Worm (Caenorhabditis elegans) whole organism, midembryonic: ENCODE measurements around the gene T06E4.21.

Experiments used
- T22C8.4 ChIP-seq: fragments of 200-800 bp; sonication (Bioruptor generic); IDR thresholded peaks from 2 replicates; pipeline ENCODE4 v1.3.6; 2022; ENCODE audit warnings: missing genetic modification characterization, missing compliant biosample characterization
- cog-1 ChIP-seq: sonication (generic microtip); optimal IDR thresholded peaks from 2 replicates; lab custom pipeline; 2016; ENCODE audit warnings: missing genetic modification characterization, missing compliant biosample characterization
- flt-1 ChIP-seq: fragments of 200-800 bp; sonication (Bioruptor generic); IDR thresholded peaks from 2 replicates; pipeline ENCODE4 v1.3.6; 2022; ENCODE audit warnings: missing genetic modification characterization, missing compliant biosample characterization
- klf-2 ChIP-seq: fragments of 200-800 bp; sonication (Bioruptor generic); conservative IDR thresholded peaks from 2 replicates; pipeline ENCODE4 v1.3.6; 2022; ENCODE audit warnings: missing genetic modification reagents, missing genetic modification characterization, missing compliant biosample characterization
- med-1 ChIP-seq: sonication (generic microtip); optimal IDR thresholded peaks from 2 replicates; lab custom pipeline; 2017; ENCODE audit warnings: missing genetic modification characterization, mild to moderate bottlenecking, missing compliant biosample characterization, antibody characterized with exemption, missing genetic modification reagents; ENCODE audit not compliant: insufficient read depth
- ref-1 ChIP-seq: fragments of 200-800 bp; sonication (Bioruptor generic); conservative IDR thresholded peaks from 2 replicates; pipeline ENCODE4 v1.3.6; 2022; ENCODE audit warnings: missing genetic modification reagents, missing genetic modification characterization, missing compliant biosample characterization
- tab-1 ChIP-seq: fragments of 200-800 bp; sonication (Bioruptor generic); IDR thresholded peaks from 2 replicates; pipeline ENCODE4 v1.3.6; 2022; ENCODE audit warnings: missing genetic modification characterization, missing compliant biosample characterization
- ztf-23 ChIP-seq: fragments of 200-800 bp; sonication (Bioruptor generic); IDR thresholded peaks from 2 replicates; pipeline ENCODE4 v1.3.6; 2022; ENCODE audit warnings: missing genetic modification reagents, missing genetic modification characterization, missing compliant biosample characterization
- ztf-29 ChIP-seq: fragments of 200-800 bp; sonication (Bioruptor generic); IDR thresholded peaks from 2 replicates; pipeline ENCODE4 v1.3.6; 2022; ENCODE audit warnings: missing genetic modification reagents, missing genetic modification characterization, missing compliant biosample characterization

Gene T06E4.21

DNA sequence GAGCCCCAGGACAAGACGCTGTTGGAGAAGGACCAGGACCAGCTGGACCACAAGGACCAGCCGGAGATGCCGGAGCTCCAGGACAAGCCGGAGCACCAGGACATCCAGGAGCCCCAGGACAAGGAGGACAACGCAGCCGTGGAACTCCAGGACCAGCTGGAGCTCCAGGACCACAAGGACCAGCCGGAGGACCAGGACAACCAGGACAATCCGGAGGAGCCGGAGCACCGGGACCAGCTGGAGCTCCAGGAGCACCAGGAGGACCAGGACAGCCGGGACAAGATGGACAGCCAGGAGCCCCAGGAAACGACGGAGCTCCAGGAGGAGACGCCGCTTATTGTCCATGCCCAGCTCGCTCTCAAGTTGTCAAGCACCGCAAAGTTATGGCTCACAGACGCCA, 20.9 kb upstream of the T06E4.21 start:
- TF ChIP-seq tab-1 (no peak), flt-1 (GFP tag; lab: Robert Waterston, UW) (no peak), ref-1 (no peak), med-1 (GFP tag; lab: Kevin White, UChicago) (no peak), ztf-29 (GFP tag; lab: Robert Waterston, UW) (no peak), klf-2 (GFP tag; lab: Robert Waterston, UW) (no peak), cog-1 (no peak), T22C8.4 (GFP tag; lab: Robert Waterston, UW) (no peak), ztf-23 (no peak)

ce11 chrV:9630944-9631343, 20.4 kb upstream of the T06E4.21 start, which contains the start of gene T06E4.5:
Gene T06E4.5 (plus strand): TSS chrV:9631244.
- no peak for TF ChIP-seq ztf-23
- no peak for TF ChIP-seq T22C8.4 (GFP tag; lab: Robert Waterston, UW)
- no peak for TF ChIP-seq ref-1
- TF ChIP-seq tab-1, result no peak
- TF ChIP-seq flt-1 (GFP tag; lab: Robert Waterston, UW), result no peak
- TF ChIP-seq med-1 (GFP tag; lab: Kevin White, UChicago), result no peak
- no peak for TF ChIP-seq cog-1
- TF ChIP-seq klf-2 (GFP tag; lab: Robert Waterston, UW), result no peak
- TF ChIP-seq ztf-29 (GFP tag; lab: Robert Waterston, UW), result no peak

DNA sequence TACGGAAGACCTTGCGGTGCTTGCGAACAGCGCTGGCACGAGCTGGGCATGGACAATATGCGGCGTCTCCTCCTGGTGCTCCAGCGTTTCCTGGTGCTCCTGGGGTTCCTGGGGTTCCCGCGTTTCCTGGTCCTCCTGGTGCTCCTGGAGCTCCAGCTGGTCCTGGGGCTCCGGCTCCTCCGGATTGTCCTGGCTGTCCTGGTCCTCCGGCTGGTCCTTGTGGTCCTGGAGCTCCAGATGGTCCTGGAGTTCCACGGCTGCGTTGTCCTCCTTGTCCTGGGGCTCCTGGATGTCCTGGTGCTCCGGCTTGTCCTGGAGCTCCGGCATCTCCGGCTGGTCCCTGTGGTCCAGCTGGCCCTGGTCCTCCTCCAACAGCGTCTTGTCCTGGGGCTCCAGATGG, 19.0 kb upstream of the T06E4.21 start:
- TF ChIP-seq cog-1 (no peak), klf-2 (GFP tag; lab: Robert Waterston, UW) (no peak), ref-1 (no peak), med-1 (GFP tag; lab: Kevin White, UChicago) (no peak), tab-1 (no peak), ztf-29 (GFP tag; lab: Robert Waterston, UW) (no peak), flt-1 (GFP tag; lab: Robert Waterston, UW) (no peak), T22C8.4 (GFP tag; lab: Robert Waterston, UW) (no peak), ztf-23 (no peak)

- no peak for TF ChIP-seq T22C8.4 (GFP tag; lab: Robert Waterston, UW)
- TF ChIP-seq flt-1 (GFP tag; lab: Robert Waterston, UW), result no peak
- no peak for TF ChIP-seq ztf-23
- TF ChIP-seq ref-1, result no peak
- TF ChIP-seq klf-2 (GFP tag; lab: Robert Waterston, UW), result no peak
- no peak for TF ChIP-seq med-1 (GFP tag; lab: Kevin White, UChicago)
- no peak for TF ChIP-seq tab-1
- no peak for TF ChIP-seq ztf-29 (GFP tag; lab: Robert Waterston, UW)
- no peak for TF ChIP-seq cog-1
These were observed 18.1 kb upstream of the T06E4.21 start, which contains the start of gene col-147 for ce11 chrV:9633313-9633712. Gene col-147 (minus strand): TSS chrV:9633338.

DNA sequence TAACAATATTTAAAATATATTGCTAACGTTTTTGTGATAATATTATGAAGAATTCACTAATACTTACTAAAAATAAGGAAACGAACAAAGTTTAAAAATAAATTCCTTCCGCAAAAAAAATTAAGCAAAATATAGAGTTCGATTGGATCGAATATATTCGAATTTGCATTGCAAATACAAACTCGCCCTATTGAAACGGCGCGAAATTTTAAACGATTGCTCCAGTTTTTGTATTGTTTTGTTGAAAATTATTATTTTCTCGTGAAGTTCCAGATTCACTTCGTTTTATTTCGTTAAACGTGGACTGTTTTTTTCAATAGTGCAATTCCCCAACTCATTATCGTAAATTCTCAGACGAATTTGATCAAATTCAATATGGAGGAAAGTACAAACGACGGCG, 5.9 kb upstream of the T06E4.21 start, which contains the start of the genes atl-1 and hcp-2:
atl-1 (minus strand) TSS at position 89 of the 400 bp plus-strand sequence.
hcp-2 (plus strand) TSS at position 353 of the 400 bp plus-strand sequence.
- TF ChIP-seq ztf-23, result no peak
- TF ChIP-seq tab-1, result no peak
- no peak for TF ChIP-seq klf-2 (GFP tag; lab: Robert Waterston, UW)
- no peak for TF ChIP-seq med-1 (GFP tag; lab: Kevin White, UChicago)
- no peak for TF ChIP-seq T22C8.4 (GFP tag; lab: Robert Waterston, UW)
- TF ChIP-seq ref-1, result no peak
- no peak for TF ChIP-seq flt-1 (GFP tag; lab: Robert Waterston, UW)
- TF ChIP-seq ztf-29 (GFP tag; lab: Robert Waterston, UW), result no peak
- no peak for TF ChIP-seq cog-1

DNA sequence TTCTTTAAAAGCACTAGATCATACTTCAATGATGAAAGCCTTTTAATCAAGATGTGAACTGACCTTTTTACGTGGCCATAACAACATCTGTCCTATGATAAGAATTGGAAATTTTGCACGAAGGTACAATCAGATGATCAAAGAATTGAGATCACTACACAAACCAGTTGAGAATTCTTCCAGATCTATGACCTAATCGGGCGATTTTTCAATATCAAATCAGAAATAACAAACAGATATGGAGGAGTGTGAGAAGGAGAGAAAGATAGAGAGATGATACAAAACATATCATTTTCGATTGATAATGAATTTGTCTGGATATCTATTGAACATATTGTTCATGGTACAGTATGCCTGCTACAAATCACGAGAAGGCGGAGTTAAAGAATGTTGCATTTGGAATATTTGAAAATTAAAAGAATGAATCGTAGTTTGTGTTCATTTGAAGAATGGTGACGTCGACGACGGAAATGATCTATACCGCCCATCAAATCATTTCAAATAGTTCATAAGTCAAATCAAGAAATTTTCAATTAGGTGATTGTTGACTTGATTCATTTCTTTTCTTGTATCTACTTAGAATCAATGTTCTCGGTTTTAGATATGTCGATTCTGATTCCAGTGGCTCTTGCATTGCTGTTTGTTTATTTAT, 2.9 kb downstream of the T06E4.21 start, which contains the start of gene cyp-29A4:
cyp-29A4 (plus strand) TSS at position 602 of the 652 bp plus-strand sequence.
- no peak for TF ChIP-seq klf-2 (GFP tag; lab: Robert Waterston, UW)
- TF ChIP-seq flt-1 (GFP tag; lab: Robert Waterston, UW), result no peak
- no peak for TF ChIP-seq med-1 (GFP tag; lab: Kevin White, UChicago)
- no peak for TF ChIP-seq tab-1
- TF ChIP-seq ztf-23, result no peak
- TF ChIP-seq T22C8.4 (GFP tag; lab: Robert Waterston, UW), result no peak
- no peak for TF ChIP-seq cog-1
- TF ChIP-seq ztf-29 (GFP tag; lab: Robert Waterston, UW), result no peak
- TF ChIP-seq ref-1, result no peak

- TF ChIP-seq ztf-23 (no peak), tab-1 (no peak), ref-1 (no peak), klf-2 (GFP tag; lab: Robert Waterston, UW) (no peak), flt-1 (GFP tag; lab: Robert Waterston, UW) (no peak), med-1 (GFP tag; lab: Kevin White, UChicago) (no peak), T22C8.4 (GFP tag; lab: Robert Waterston, UW) (no peak), ztf-29 (GFP tag; lab: Robert Waterston, UW) (no peak), cog-1 (no peak)
These were observed 10.1 kb downstream of the T06E4.21 start, which contains the start of gene pitr-4 for ce11 chrV:9661514-9661913. Gene pitr-4 (minus strand): TSS chrV:9661614.

ce11 chrV:9663948-9664347, 12.6 kb downstream of the T06E4.21 start:
- TF ChIP-seq ref-1 (no peak), tab-1 (no peak), klf-2 (GFP tag; lab: Robert Waterston, UW) (no peak), ztf-29 (GFP tag; lab: Robert Waterston, UW) (no peak), flt-1 (GFP tag; lab: Robert Waterston, UW) (no peak), med-1 (GFP tag; lab: Kevin White, UChicago) (no peak), cog-1 (no peak), ztf-23 (no peak), T22C8.4 (GFP tag; lab: Robert Waterston, UW) (no peak)

DNA sequence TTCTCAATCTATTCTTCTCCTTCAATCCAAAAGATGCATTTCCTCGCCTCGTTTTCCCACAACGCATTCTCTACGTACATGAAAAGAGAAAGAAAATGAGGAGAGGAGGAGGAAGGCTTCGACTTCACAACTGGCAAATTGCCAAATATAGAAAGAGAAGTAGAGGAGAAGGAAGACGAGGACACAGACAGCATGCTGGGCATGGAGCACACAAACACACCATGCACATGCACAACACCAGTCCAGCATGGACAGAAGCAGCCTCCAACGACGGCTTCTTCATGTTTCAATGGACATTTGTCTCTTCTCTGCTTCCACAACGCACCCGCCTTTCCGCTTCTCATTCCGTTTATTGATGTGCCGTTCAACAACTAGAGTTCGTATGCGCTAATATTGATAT, 13.2 kb downstream of the T06E4.21 start:
- TF ChIP-seq tab-1, result no peak

- TF ChIP-seq ztf-23 (no peak), T22C8.4 (GFP tag; lab: Robert Waterston, UW) (no peak), med-1 (GFP tag; lab: Kevin White, UChicago) (no peak), flt-1 (GFP tag; lab: Robert Waterston, UW) (no peak), ref-1 (no peak), tab-1 (no peak), cog-1 (no peak), klf-2 (GFP tag; lab: Robert Waterston, UW) (no peak), ztf-29 (GFP tag; lab: Robert Waterston, UW) (no peak)
These were observed 15.0 kb downstream of the T06E4.21 start, which contains the start of gene ZK287.1 for ce11 chrV:9666394-9666793. Gene ZK287.1 (plus strand): TSS chrV:9666694.
